Worm (Caenorhabditis elegans) whole organism, L4 larva: ENCODE measurements around the gene unc-77.

Experiments used
- egl-27 ChIP-seq: sonication (generic microtip); optimal IDR thresholded peaks from 3 replicates; lab custom pipeline; 2017; ENCODE audit warnings: missing biosample characterization, missing genetic modification reagents, missing genetic modification characterization
- fkh-10 ChIP-seq: fragments of 150-350 bp; optimal IDR thresholded peaks from 2 replicates; lab custom pipeline; 2014; ENCODE audit warnings: missing biosample characterization, missing genetic modification reagents, missing genetic modification characterization
- lim-7 ChIP-seq: fragments of 200-800 bp; sonication (Bioruptor generic); IDR thresholded peaks from 2 replicates; pipeline ENCODE4 v1.3.6; 2022; ENCODE audit warnings: missing genetic modification characterization, missing compliant biosample characterization
- pha-4 ChIP-seq, 2 experiments: fragments of 150-350 bp in 1 of 2; fragments of 200-800 bp in 1 of 2; sonication (Bioruptor generic) in 1 of 2; IDR thresholded peaks in 1 of 2; optimal IDR thresholded peaks in 1 of 2; 2 replicates each; pipeline versions ENCODE4 v1.3.6 to Lab custom; 2014 to 2022; ENCODE audit warnings: missing genetic modification characterization in 2 of 2, missing genetic modification reagents in 2 of 2, missing biosample characterization in 1 of 2, missing compliant biosample characterization in 1 of 2
- snpc-4 ChIP-seq: fragments of 150-350 bp; optimal IDR thresholded peaks from 2 replicates; lab custom pipeline; 2014; ENCODE audit warnings: missing biosample characterization, missing genetic modification characterization

DNA sequence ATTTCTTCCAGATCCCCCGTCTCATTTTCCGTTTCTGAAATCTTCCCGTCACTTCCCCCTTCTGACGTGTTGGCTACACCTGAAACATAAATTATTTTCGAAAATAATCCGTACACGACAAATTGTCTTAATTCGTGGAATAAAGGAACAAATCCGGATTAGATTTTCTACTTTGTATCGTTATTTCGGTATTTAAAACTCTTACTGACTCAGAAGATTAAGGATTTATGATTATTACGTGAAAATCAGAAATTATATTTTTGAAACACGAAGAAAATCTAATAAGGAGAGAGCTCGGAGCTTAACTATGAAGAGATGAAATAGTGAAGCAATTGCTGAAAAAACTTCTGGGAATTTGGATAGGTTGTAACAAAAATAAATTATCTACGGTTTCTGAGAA lies 34.3 kb downstream of the unc-77 start:
- no peak for TF ChIP-seq egl-27 (tag; lab: Kevin White, UChicago)
- no peak for TF ChIP-seq snpc-4 (tag; lab: Kevin White, UChicago)
- no peak for TF ChIP-seq lim-7
- TF ChIP-seq fkh-10, result no peak
- TF ChIP-seq pha-4 (GFP tag; IDR thresholded peaks at IDR 0.05; lab: Robert Waterston, UW), result no peak
- TF ChIP-seq pha-4 (tag; optimal IDR thresholded peaks at IDR 0.05; lab: Kevin White, UChicago), result no peak
